Fruit fly (Drosophila melanogaster): ENCODE measurements around the gene ninaA.
A peak's percentile ranks its signal among the peaks of the same experiment; 100 is the strongest.

Gene ninaA

dm6 chr2L:841708-842107 is 35.4 kb upstream of the ninaA start (continued):
- no peak for TF ChIP-seq TFAM (GFP tag; optimal IDR thresholded peaks at IDR 0.05)
- peak; percentile 51 for TF ChIP-seq ems (GFP tag; optimal IDR thresholded peaks at IDR 0.05)
- TF ChIP-seq CG10147 (GFP tag; optimal IDR thresholded peaks at IDR 0.05) = peak; percentile 57
- no peak for TF ChIP-seq CG9797 (GFP tag; optimal IDR thresholded peaks at IDR 0.05)
- TF ChIP-seq E2f1 (GFP tag; IDR thresholded peaks at IDR 0.05) = peak; percentile 79
- TF ChIP-seq Lpt (GFP tag; optimal IDR thresholded peaks at IDR 0.05) = no peak
- TF ChIP-seq CG31365 (tag; optimal IDR thresholded peaks at IDR 0.05) = no peak
- TF ChIP-seq gce (GFP tag; IDR thresholded peaks at IDR 0.05) = peak; percentile 66; the same call in 1 of the 3 replicates
- no peak for TF ChIP-seq slp2 (GFP tag; optimal IDR thresholded peaks at IDR 0.05)
- peak; percentile 61 for TF ChIP-seq ATbp (GFP tag; optimal IDR thresholded peaks at IDR 0.05)
- peak; percentile 82 for TF ChIP-seq ci (GFP tag; IDR thresholded peaks at IDR 0.05)
- peak; percentile 41 for TF ChIP-seq CG16863 (GFP tag; optimal IDR thresholded peaks at IDR 0.05)
- no peak for TF ChIP-seq CG7963 (GFP tag; IDR thresholded peaks at IDR 0.05; ENCODE audit: partially characterized antibody)
- 0 out of 2 replicates have a peak, but pooled peaks have one; percentile 39 for TF ChIP-seq CkIIα-i1 (GFP tag; IDR thresholded peaks at IDR 0.05)
- no peak for TF ChIP-seq gsb-n (tag; optimal IDR thresholded peaks at IDR 0.05)
- TF ChIP-seq org-1 (GFP tag; optimal IDR thresholded peaks at IDR 0.05) = peak; percentile 68
- TF ChIP-seq gfzf (GFP tag; optimal IDR thresholded peaks at IDR 0.05) = no peak
- TF ChIP-seq ap (GFP tag; IDR thresholded peaks at IDR 0.05) = peak; percentile 51; the same call in 1 of the 2 replicates
- no peak for TF ChIP-seq CG17912 (GFP tag; optimal IDR thresholded peaks at IDR 0.05)
- peak; percentile 74; the same call in 2 of the 3 replicates for TF ChIP-seq H15 (GFP tag; IDR thresholded peaks at IDR 0.05)
- TF ChIP-seq CG4282 (GFP tag; optimal IDR thresholded peaks at IDR 0.05) = no peak
- TF ChIP-seq dmrt99B (tag; optimal IDR thresholded peaks at IDR 0.05) = peak; percentile 69
- peak; percentile 53 for TF ChIP-seq pb (GFP tag; optimal IDR thresholded peaks at IDR 0.05)
- no peak for TF ChIP-seq CG10431 (GFP tag; optimal IDR thresholded peaks at IDR 0.05)
- TF ChIP-seq CG6813 (GFP tag; optimal IDR thresholded peaks at IDR 0.05) = peak; percentile 69
- TF ChIP-seq BtbVII (GFP tag; optimal IDR thresholded peaks at IDR 0.05) = peak; percentile 65
- peak; percentile 19 for TF ChIP-seq CG12236 (GFP tag; optimal IDR thresholded peaks at IDR 0.05)
- TF ChIP-seq Hr51 (GFP tag; optimal IDR thresholded peaks at IDR 0.05) = peak; percentile 23 to 55
- TF ChIP-seq Deaf1 (tag; optimal IDR thresholded peaks at IDR 0.05) = peak; percentile 39
- peak; percentile 70 for TF ChIP-seq chm (GFP tag; IDR thresholded peaks at IDR 0.05)
- peak; percentile 69 for TF ChIP-seq unpg (GFP tag; optimal IDR thresholded peaks at IDR 0.05)
- TF ChIP-seq CG7372 (GFP tag; IDR thresholded peaks at IDR 0.05) = peak; percentile 63
- TF ChIP-seq corto (GFP tag; optimal IDR thresholded peaks at IDR 0.05) = peak; percentile 79
- TF ChIP-seq CG6689 (GFP tag; IDR thresholded peaks at IDR 0.05) = peak; percentile 71
- TF ChIP-seq CG2889 (GFP tag; IDR thresholded peaks at IDR 0.05) = peak; percentile 66; the same call in 1 of the 3 replicates
- peak; percentile 87 for TF ChIP-seq NFAT (GFP tag; IDR thresholded peaks at IDR 0.05)
- TF ChIP-seq ftz-f1 (GFP tag; optimal IDR thresholded peaks at IDR 0.05) = peak; percentile 38
- TF ChIP-seq gsb (GFP tag; IDR thresholded peaks at IDR 0.05) = peak; percentile 71; the same call in 1 of the 2 replicates
- TF ChIP-seq CG18011 (GFP tag; optimal IDR thresholded peaks at IDR 0.05) = peak; percentile 47
- no peak for TF ChIP-seq Dad (GFP tag; optimal IDR thresholded peaks at IDR 0.05)
- no peak for TF ChIP-seq eve (GFP tag; optimal IDR thresholded peaks at IDR 0.05)
- TF ChIP-seq pnt (GFP tag; optimal IDR thresholded peaks at IDR 0.05) = no peak
- peak; percentile 45 for TF ChIP-seq dmrt11E (tag; optimal IDR thresholded peaks at IDR 0.05)
- TF ChIP-seq Xbp1 (GFP tag; optimal IDR thresholded peaks at IDR 0.05) = peak; percentile 81
- peak; percentile 69 for TF ChIP-seq CG17328 (GFP tag; IDR thresholded peaks at IDR 0.05)
- peak; percentile 86 for TF ChIP-seq dysf (GFP tag; IDR thresholded peaks at IDR 0.05)
- no peak for TF ChIP-seq vnd (GFP tag; IDR thresholded peaks at IDR 0.05; ENCODE audit: partially characterized antibody)
- TF ChIP-seq MBD-R2 (GFP tag; IDR thresholded peaks at IDR 0.05) = peak; percentile 76; the same call in 1 of the 2 replicates
- peak; percentile 57 for TF ChIP-seq CG1233 (GFP tag; optimal IDR thresholded peaks at IDR 0.05)
- no peak for TF ChIP-seq sima (GFP tag; optimal IDR thresholded peaks at IDR 0.05)
- peak; percentile 24 for TF ChIP-seq Asciz (GFP tag; optimal IDR thresholded peaks at IDR 0.05)

All from whole organism, embryonic.